Worm (Caenorhabditis elegans) whole organism, L3 larva: ENCODE data around the gene F26G1.5.

Source experiments
- R02D3.7 ChIP-seq: fragments of 150-350 bp; optimal IDR thresholded peaks from 2 replicates; lab custom pipeline; 2014; ENCODE audit warnings: missing biosample characterization, missing genetic modification characterization
- aly-2 ChIP-seq: fragments of 150-350 bp; optimal IDR thresholded peaks from 2 replicates; lab custom pipeline; 2014; ENCODE audit warnings: missing biosample characterization, missing genetic modification characterization
- ama-1 ChIP-seq: fragments of 150-350 bp; optimal IDR thresholded peaks from 2 replicates; lab custom pipeline; 2018
- ceh-28 ChIP-seq: fragments of 150-350 bp; optimal IDR thresholded peaks from 2 replicates; lab custom pipeline; 2014; ENCODE audit warnings: missing biosample characterization, missing genetic modification reagents, missing genetic modification characterization
- ceh-82 ChIP-seq: fragments of 150-350 bp; optimal IDR thresholded peaks from 2 replicates; lab custom pipeline; 2014; ENCODE audit warnings: missing biosample characterization, missing genetic modification characterization
- daf-12 ChIP-seq: fragments of 150-350 bp; optimal IDR thresholded peaks from 2 replicates; lab custom pipeline; 2014; ENCODE audit warnings: missing biosample characterization, missing genetic modification reagents, missing genetic modification characterization
- egl-27 ChIP-seq: sonication (generic microtip); optimal IDR thresholded peaks from 4 replicates; lab custom pipeline; 2017; ENCODE audit warnings: missing biosample characterization, missing genetic modification reagents, missing genetic modification characterization
- egl-5 ChIP-seq: fragments of 150-350 bp; optimal IDR thresholded peaks from 2 replicates; lab custom pipeline; 2017; ENCODE audit warnings: missing biosample characterization, missing genetic modification reagents, missing genetic modification characterization, inconsistent platforms
- elt-2 ChIP-seq: sonication (generic microtip); optimal IDR thresholded peaks from 2 replicates; lab custom pipeline; 2016; ENCODE audit warnings: missing genetic modification reagents, mild to moderate bottlenecking, missing genetic modification characterization, missing compliant biosample characterization
- elt-3 ChIP-seq, 3 experiments: fragments of 150-350 bp in 1 of 3; sonication (generic microtip) in 2 of 3; optimal IDR thresholded peaks; 2 replicates in 2 of 3; 4 replicates in 1 of 3; lab custom pipeline; 2014 to 2017; ENCODE audit warnings: missing biosample characterization in 3 of 3, missing genetic modification characterization in 3 of 3
- eor-1 ChIP-seq, 2 experiments: fragments of 150-350 bp; optimal IDR thresholded peaks; 2 replicates each; lab custom pipeline; 2014 to 2018; ENCODE audit warnings: missing biosample characterization in 2 of 2, missing genetic modification characterization in 2 of 2
- fkh-10 ChIP-seq: sonication (generic microtip); optimal IDR thresholded peaks from 2 replicates; lab custom pipeline; 2017; ENCODE audit warnings: missing biosample characterization, missing genetic modification reagents, missing genetic modification characterization
- fkh-2 ChIP-seq: fragments of 150-350 bp; optimal IDR thresholded peaks from 2 replicates; lab custom pipeline; 2014; ENCODE audit warnings: missing biosample characterization, missing genetic modification reagents, missing genetic modification characterization
- fos-1 ChIP-seq: fragments of 150-350 bp; optimal IDR thresholded peaks from 2 replicates; lab custom pipeline; 2014; ENCODE audit warnings: missing biosample characterization, missing genetic modification characterization
- jun-1 ChIP-seq: fragments of 150-350 bp; optimal IDR thresholded peaks from 2 replicates; lab custom pipeline; 2014; ENCODE audit warnings: missing biosample characterization, missing genetic modification reagents, missing genetic modification characterization
- lin-15B ChIP-seq: fragments of 150-350 bp; optimal IDR thresholded peaks from 2 replicates; lab custom pipeline; 2014; ENCODE audit warnings: missing biosample characterization, missing genetic modification characterization
- lin-39 ChIP-seq: fragments of 150-350 bp; optimal IDR thresholded peaks from 2 replicates; lab custom pipeline; 2018; ENCODE audit warnings: missing biosample characterization, missing genetic modification reagents, missing genetic modification characterization
- lsy-12 ChIP-seq: sonication (generic microtip); optimal IDR thresholded peaks from 2 replicates; lab custom pipeline; 2016; ENCODE audit warnings: mild to moderate bottlenecking, missing genetic modification characterization, missing compliant biosample characterization
- mdl-1 ChIP-seq: fragments of 150-350 bp; optimal IDR thresholded peaks from 2 replicates; lab custom pipeline; 2014; ENCODE audit warnings: missing biosample characterization, missing genetic modification characterization
- mml-1 ChIP-seq: fragments of 150-350 bp; sonication (generic microtip); optimal IDR thresholded peaks from 3 replicates; lab custom pipeline; 2014; ENCODE audit warnings: missing biosample characterization, missing genetic modification characterization
- nfya-1 ChIP-seq: sonication (generic microtip); optimal IDR thresholded peaks from 2 replicates; lab custom pipeline; 2017; ENCODE audit warnings: missing genetic modification characterization, mild to moderate bottlenecking, missing compliant biosample characterization, antibody characterized with exemption, moderate library complexity; ENCODE audit not compliant: insufficient read depth
- nhr-11 ChIP-seq: fragments of 150-350 bp; optimal IDR thresholded peaks from 2 replicates; lab custom pipeline; 2014; ENCODE audit warnings: missing biosample characterization, missing genetic modification characterization
- nhr-12 ChIP-seq: fragments of 150-350 bp; optimal IDR thresholded peaks from 2 replicates; lab custom pipeline; 2014; ENCODE audit warnings: missing biosample characterization, missing genetic modification characterization
- nhr-23 ChIP-seq: fragments of 150-350 bp; optimal IDR thresholded peaks from 2 replicates; lab custom pipeline; 2014; ENCODE audit warnings: missing biosample characterization, missing genetic modification reagents, missing genetic modification characterization
- nhr-237 ChIP-seq: fragments of 150-350 bp; optimal IDR thresholded peaks from 2 replicates; lab custom pipeline; 2014; ENCODE audit warnings: missing biosample characterization, missing genetic modification characterization
- nhr-25 ChIP-seq: sonication (generic microtip); optimal IDR thresholded peaks from 2 replicates; lab custom pipeline; 2017; ENCODE audit warnings: missing biosample characterization, missing genetic modification characterization
- nhr-28 ChIP-seq: fragments of 150-350 bp; optimal IDR thresholded peaks from 2 replicates; lab custom pipeline; 2014; ENCODE audit warnings: missing biosample characterization, missing genetic modification characterization
- nhr-43 ChIP-seq: sonication (generic microtip); optimal IDR thresholded peaks from 2 replicates; lab custom pipeline; 2016; ENCODE audit warnings: mild to moderate bottlenecking, missing genetic modification characterization, missing compliant biosample characterization; ENCODE audit not compliant: poor library complexity, severe bottlenecking
- nhr-67 ChIP-seq: fragments of 150-350 bp; optimal IDR thresholded peaks from 2 replicates; lab custom pipeline; 2014; ENCODE audit warnings: missing biosample characterization, missing genetic modification characterization
- nhr-76 ChIP-seq: fragments of 150-350 bp; sonication (generic microtip); optimal IDR thresholded peaks from 5 replicates; lab custom pipeline; 2014; ENCODE audit warnings: missing biosample characterization, missing genetic modification characterization
- nhr-77 ChIP-seq: fragments of 150-350 bp; optimal IDR thresholded peaks from 2 replicates; lab custom pipeline; 2014; ENCODE audit warnings: missing biosample characterization, missing genetic modification characterization
- pha-4 ChIP-seq: fragments of 150-350 bp; optimal IDR thresholded peaks from 2 replicates; lab custom pipeline; 2014; ENCODE audit warnings: missing biosample characterization, missing genetic modification reagents, missing genetic modification characterization
- pqm-1 ChIP-seq: fragments of 150-350 bp; optimal IDR thresholded peaks from 2 replicates; lab custom pipeline; 2017; ENCODE audit warnings: missing biosample characterization, missing genetic modification characterization, inconsistent platforms
- sea-2 ChIP-seq: fragments of 150-350 bp; sonication (generic microtip); optimal IDR thresholded peaks from 4 replicates; lab custom pipeline; 2014; ENCODE audit warnings: missing biosample characterization, missing genetic modification reagents, missing genetic modification characterization
- skn-1 ChIP-seq: fragments of 150-350 bp; optimal IDR thresholded peaks from 2 replicates; lab custom pipeline; 2014; ENCODE audit warnings: missing biosample characterization, missing genetic modification characterization
- snpc-4 ChIP-seq: fragments of 150-350 bp; optimal IDR thresholded peaks from 2 replicates; lab custom pipeline; 2014; ENCODE audit warnings: missing biosample characterization, missing genetic modification characterization
- tbx-2 ChIP-seq: sonication (generic microtip); optimal IDR thresholded peaks from 2 replicates; lab custom pipeline; 2016; ENCODE audit warnings: mild to moderate bottlenecking, missing genetic modification characterization, missing compliant biosample characterization
- unc-62 ChIP-seq: fragments of 150-350 bp; sonication (generic microtip); optimal IDR thresholded peaks from 4 replicates; lab custom pipeline; 2014; ENCODE audit warnings: missing biosample characterization, missing genetic modification reagents, missing genetic modification characterization
- zag-1 ChIP-seq: fragments of 150-350 bp; optimal IDR thresholded peaks from 2 replicates; lab custom pipeline; 2014; ENCODE audit warnings: missing biosample characterization, missing genetic modification characterization
- ztf-11 ChIP-seq: fragments of 150-350 bp; optimal IDR thresholded peaks from 2 replicates; lab custom pipeline; 2014; ENCODE audit warnings: missing biosample characterization, missing genetic modification characterization
- ztf-4 ChIP-seq: fragments of 150-350 bp; optimal IDR thresholded peaks from 2 replicates; lab custom pipeline; 2014; ENCODE audit warnings: missing biosample characterization, missing genetic modification characterization

F26G1.5 gene

ce11 chrII:4748374-4748773 is 22.8 kb downstream of the F26G1.5 start:
- TF ChIP-seq nhr-77 (tag; lab: Kevin White, UChicago) (no peak), nhr-25 (peak; percentile 68), egl-5 (tag; lab: Kevin White, UChicago) (no peak), ceh-82 (no peak), fkh-2 (tag; lab: Kevin White, UChicago) (no peak), ztf-4 (tag; lab: Kevin White, UChicago) (peak; percentile 6), lsy-12 (peak; percentile 54), fkh-10 (GFP tag; lab: Kevin White, UChicago) (no peak), daf-12 (no peak), lin-39 (tag; lab: Kevin White, UChicago) (no peak), nhr-237 (no peak), nhr-23 (tag; lab: Kevin White, UChicago) (no peak), tbx-2 (tag; lab: Kevin White, UChicago) (no peak), elt-2 (tag; lab: Kevin White, UChicago) (no peak), R02D3.7 (tag; lab: Kevin White, UChicago) (no peak), nhr-28 (no peak), skn-1 (no peak), nhr-76 (tag; lab: Kevin White, UChicago) (no peak), snpc-4 (tag; lab: Kevin White, UChicago) (no peak), unc-62 (GFP tag; lab: Kevin White, UChicago) (no peak), lin-15B (no peak), nhr-43 (peak; percentile 57), fos-1 (no peak), ztf-11 (tag; lab: Kevin White, UChicago) (no peak), mml-1 (tag; lab: Kevin White, UChicago) (no peak), ama-1 (no peak), zag-1 (no peak), aly-2 (no peak), jun-1 (tag; lab: Kevin White, UChicago) (no peak), egl-27 (no peak), mdl-1 (no peak), ceh-28 (tag; lab: Kevin White, UChicago) (no peak), nhr-12 (tag; lab: Kevin White, UChicago) (no peak), sea-2 (no peak)

- TF ChIP-seq nhr-76 (tag; lab: Kevin White, UChicago) (no peak), egl-27 (no peak), nhr-25 (peak; percentile 66), nhr-43 (peak; percentile 12), pqm-1 (no peak), nhr-28 (no peak), aly-2 (no peak), ama-1 (peak; percentile 23)
- TF ChIP-seq, all 47 proteins: peak for 3
Measured at ce11 chrII:4747697-4748096, 23.5 kb downstream of the F26G1.5 start.

ce11 chrII:4747063-4747462 is 24.1 kb downstream of the F26G1.5 start:
- TF ChIP-seq nhr-25: peak; percentile 56
- peak; percentile 51 for TF ChIP-seq nfya-1 (tag; lab: Kevin White, UChicago)
- peak; percentile 16 for TF ChIP-seq nhr-43
- TF ChIP-seq pha-4 (tag; lab: Kevin White, UChicago): no peak
- TF ChIP-seq sea-2: no peak
- TF ChIP-seq mdl-1: no peak
- no peak for TF ChIP-seq elt-2 (tag; lab: Kevin White, UChicago)
- TF ChIP-seq nhr-28: no peak
- no peak for TF ChIP-seq nhr-76 (tag; lab: Kevin White, UChicago)
- peak; percentile 27 for TF ChIP-seq mml-1 (tag; lab: Kevin White, UChicago)

- TF ChIP-seq nhr-23 (tag; lab: Kevin White, UChicago) (peak; percentile 92), nhr-67 (tag; lab: Kevin White, UChicago) (no peak), elt-2 (tag; lab: Kevin White, UChicago) (peak; percentile 1), nhr-11 (tag; lab: Kevin White, UChicago) (peak; percentile 84), nfya-1 (tag; lab: Kevin White, UChicago) (peak; percentile 3), elt-3 (tag; optimal IDR thresholded peaks at IDR 0.05; lab: Kevin White, UChicago) (peak in 2 of 3 experiments; percentile 24 to 78), egl-27 (no peak), mml-1 (tag; lab: Kevin White, UChicago) (peak; percentile 34), lsy-12 (peak; percentile 52), nhr-43 (peak; percentile 95), eor-1 (tag; optimal IDR thresholded peaks at IDR 0.05; lab: Kevin White, UChicago) (no peak), tbx-2 (tag; lab: Kevin White, UChicago) (peak; percentile 24), ceh-28 (tag; lab: Kevin White, UChicago) (no peak), nhr-25 (peak; percentile 88)
Measured at ce11 chrII:4745281-4745680, 25.9 kb downstream of the F26G1.5 start.
